Worm (Caenorhabditis elegans) whole organism, L4/young adult: ENCODE measurements around the gene K09C6.10.

Experiments used
- W03F9.2 ChIP-seq: fragments of 150-350 bp; optimal IDR thresholded peaks from 2 replicates; lab custom pipeline; 2014; ENCODE audit warnings: missing biosample characterization, missing genetic modification characterization
- dao-5 ChIP-seq: sonication (generic microtip); optimal IDR thresholded peaks from 2 replicates; lab custom pipeline; 2016; ENCODE audit warnings: missing genotype, missing genetic modification characterization, moderate library complexity, missing compliant biosample characterization
- him-1 ChIP-seq: sonication (generic microtip); optimal IDR thresholded peaks from 2 replicates; lab custom pipeline; 2016; ENCODE audit warnings: missing genotype, missing genetic modification reagents, missing genetic modification characterization, missing compliant biosample characterization

- no peak for TF ChIP-seq W03F9.2 (tag; lab: Kevin White, UChicago)
- no peak for TF ChIP-seq him-1 (tag; lab: Kevin White, UChicago)
- no peak for TF ChIP-seq dao-5 (tag; lab: Kevin White, UChicago)
Measured at ce11 chrV:866729-867128, 27.5 kb downstream of the K09C6.10 start, which contains the start of gene T02B11.3.
